Worm (Caenorhabditis elegans): ENCODE measurements around the gene ced-6.

- TF ChIP-seq hlh-30 (tag; optimal IDR thresholded peaks at IDR 0.05; ENCODE audit: insufficient read depth), result no peak
- TF ChIP-seq lsy-2 (tag; optimal IDR thresholded peaks at IDR 0.05), result no peak
- no peak for TF ChIP-seq daf-19 (GFP tag; conservative IDR thresholded peaks at IDR 0.05)
- TF ChIP-seq nhr-76 (tag; optimal IDR thresholded peaks at IDR 0.05), result no peak
- TF ChIP-seq ama-1 (optimal IDR thresholded peaks at IDR 0.05), result no peak
- no peak for TF ChIP-seq nhr-11 (tag; optimal IDR thresholded peaks at IDR 0.05)
- no peak for TF ChIP-seq dve-1 (tag; optimal IDR thresholded peaks at IDR 0.05; ENCODE audit: insufficient read depth)
- no peak for TF ChIP-seq mdt-29 (GFP tag; IDR thresholded peaks at IDR 0.05)
- TF ChIP-seq nhr-41 (GFP tag; IDR thresholded peaks at IDR 0.05), result no peak
- no peak for TF ChIP-seq snpc-1.2 (GFP tag; IDR thresholded peaks at IDR 0.05)
- TF ChIP-seq snpc-4 (tag; optimal IDR thresholded peaks at IDR 0.05), result no peak
- no peak for TF ChIP-seq ztf-11 (tag; optimal IDR thresholded peaks at IDR 0.05)
- TF ChIP-seq dmd-6 (GFP tag; IDR thresholded peaks at IDR 0.05), result no peak
Measured at ce11 chrIII:5622232-5623009, 26.9 kb downstream of the ced-6 start.

Data from whole organism, L4 larva.